Fruit fly (Drosophila melanogaster) whole organism, wandering third instar larva: Measurements from ENCODE around the gene ear.

Source experiments
- Abd-B ChIP-seq: fragments of >200 bp; optimal IDR thresholded peaks from 2 replicates; lab custom pipeline; 2017; ENCODE audit warnings: missing biosample characterization, missing genetic modification characterization
- CG32264 ChIP-seq: fragments of 200-800 bp; sonication (Bioruptor generic); optimal IDR thresholded peaks from 2 replicates; lab custom pipeline; 2016; ENCODE audit warnings: missing biosample characterization, missing genetic modification characterization
- CG9705 ChIP-seq: fragments of 200-800 bp; sonication (Bioruptor generic); optimal IDR thresholded peaks from 2 replicates; lab custom pipeline; 2018; ENCODE audit warnings: missing biosample characterization, mild to moderate bottlenecking, missing genetic modification characterization
- CrebA ChIP-seq: fragments of 200-800 bp; sonication (Bioruptor generic); optimal IDR thresholded peaks from 2 replicates; lab custom pipeline; 2016; ENCODE audit warnings: missing biosample characterization, mild to moderate bottlenecking, missing genetic modification characterization, borderline replicate concordance
- Dfd ChIP-seq: fragments of >200 bp; optimal IDR thresholded peaks from 2 replicates; lab custom pipeline; 2017; ENCODE audit warnings: missing biosample characterization, missing genetic modification characterization
- GATAd ChIP-seq: sonication (Bioruptor generic); optimal IDR thresholded peaks from 2 replicates; lab custom pipeline; 2016; ENCODE audit warnings: missing biosample characterization, missing genetic modification characterization
- HLH106 ChIP-seq: fragments of 200-800 bp; optimal IDR thresholded peaks from 3 replicates; lab custom pipeline; 2019; ENCODE audit warnings: missing biosample characterization, mild to moderate bottlenecking, missing genetic modification characterization, moderate library complexity
- Hnf4 ChIP-seq: fragments of 200-800 bp; sonication (Bioruptor generic); optimal IDR thresholded peaks from 2 replicates; lab custom pipeline; 2016; ENCODE audit warnings: missing biosample characterization, mild to moderate bottlenecking, missing genetic modification characterization
- Hr78 ChIP-seq: fragments of >200 bp; optimal IDR thresholded peaks from 2 replicates; lab custom pipeline; 2017; ENCODE audit warnings: missing biosample characterization, missing genetic modification characterization
- Hr83 ChIP-seq: fragments of 200-300 bp; sonication (Bioruptor generic); optimal IDR thresholded peaks from 2 replicates; lab custom pipeline; 2016; ENCODE audit warnings: missing biosample characterization, mild to moderate bottlenecking, missing genetic modification characterization, moderate library complexity; ENCODE audit not compliant: poor library complexity, severe bottlenecking
- Jra ChIP-seq: sonication (Bioruptor generic); optimal IDR thresholded peaks from 2 replicates; lab custom pipeline; 2016; ENCODE audit warnings: missing biosample characterization, missing genetic modification characterization
- Mio ChIP-seq: sonication (Bioruptor generic); optimal IDR thresholded peaks from 2 replicates; lab custom pipeline; 2016; ENCODE audit warnings: missing biosample characterization, missing genetic modification characterization
- Myc ChIP-seq: fragments of >200 bp; optimal IDR thresholded peaks from 2 replicates; lab custom pipeline; 2017
- N ChIP-seq: fragments of >200 bp; optimal IDR thresholded peaks from 2 replicates; lab custom pipeline; 2018; ENCODE audit warnings: missing biosample characterization, missing external identifiers, missing genetic modification characterization
- OdsH ChIP-seq: fragments of 200-800 bp; sonication (Bioruptor generic); optimal IDR thresholded peaks from 2 replicates; lab custom pipeline; 2016; ENCODE audit warnings: missing biosample characterization, mild to moderate bottlenecking, missing genetic modification characterization
- Rel ChIP-seq, 2 experiments: fragments of 200-800 bp; sonication (Bioruptor generic) in 1 of 2; optimal IDR thresholded peaks; 2 replicates in 1 of 2; 3 replicates in 1 of 2; lab custom pipeline; 2016 to 2019; ENCODE audit warnings: mild to moderate bottlenecking in 2 of 2, missing biosample characterization in 2 of 2, missing genetic modification characterization in 2 of 2, moderate library complexity in 1 of 2
- Sp1 ChIP-seq: fragments of 200-800 bp; sonication (Bioruptor generic); optimal IDR thresholded peaks from 3 replicates; lab custom pipeline; 2019; ENCODE audit warnings: missing biosample characterization, mild to moderate bottlenecking, missing genetic modification characterization, moderate library complexity
- Vsx2 ChIP-seq: fragments of 200-300, 225-300 bp; sonication (Bioruptor generic); optimal IDR thresholded peaks from 2 replicates; lab custom pipeline; 2018; ENCODE audit warnings: missing biosample characterization, missing genetic modification characterization; ENCODE audit not compliant: partially characterized antibody
- br ChIP-seq: fragments of 200-800 bp; sonication (Bioruptor generic); optimal IDR thresholded peaks from 2 replicates; lab custom pipeline; 2016; ENCODE audit warnings: missing biosample characterization, missing genetic modification characterization
- brk ChIP-seq: fragments of 200-800 bp; sonication (Bioruptor generic); optimal IDR thresholded peaks from 2 replicates; lab custom pipeline; 2016; ENCODE audit warnings: missing biosample characterization, mild to moderate bottlenecking, missing genetic modification characterization
- dl ChIP-seq, 2 experiments: fragments of 175-275, 200-275 bp in 1 of 2; fragments of 200-275 bp in 1 of 2; sonication (Bioruptor generic); optimal IDR thresholded peaks; lab custom pipeline; 2018; ENCODE audit warnings: mild to moderate bottlenecking in 2 of 2, missing biosample characterization in 2 of 2, missing genetic modification characterization in 2 of 2, moderate library complexity in 2 of 2; ENCODE audit not compliant: partially characterized antibody in 2 of 2, insufficient read depth in 1 of 2
- dmrt93B ChIP-seq: fragments of 200-800 bp; sonication (Bioruptor generic); optimal IDR thresholded peaks from 2 replicates; lab custom pipeline; 2018; ENCODE audit warnings: missing biosample characterization, mild to moderate bottlenecking, missing genetic modification characterization
- dsf ChIP-seq: sonication (Bioruptor generic); optimal IDR thresholded peaks from 2 replicates; lab custom pipeline; 2016; ENCODE audit warnings: missing biosample characterization, missing genetic modification characterization, borderline replicate concordance
- ey ChIP-seq: fragments of 200-800 bp; sonication (Bioruptor generic); optimal IDR thresholded peaks from 2 replicates; lab custom pipeline; 2016; ENCODE audit warnings: missing biosample characterization, missing genetic modification characterization
- foxo ChIP-seq, 2 experiments: fragments of 200-800 bp; sonication (Bioruptor generic); optimal IDR thresholded peaks; 2 replicates in 1 of 2; 3 replicates in 1 of 2; lab custom pipeline; 2016 to 2017; ENCODE audit warnings: missing biosample characterization in 2 of 2, missing genetic modification characterization in 2 of 2
- fru ChIP-seq: fragments of 200-800 bp; sonication (Bioruptor generic); optimal IDR thresholded peaks from 3 replicates; lab custom pipeline; 2016; ENCODE audit warnings: missing biosample characterization, mild to moderate bottlenecking, missing genetic modification characterization
- h ChIP-seq: fragments of 200-800 bp; sonication (Bioruptor generic); optimal IDR thresholded peaks from 3 replicates; lab custom pipeline; 2016; ENCODE audit warnings: missing biosample characterization, mild to moderate bottlenecking, missing genetic modification characterization
- lola ChIP-seq: fragments of >200 bp; optimal IDR thresholded peaks from 2 replicates; lab custom pipeline; 2017; ENCODE audit warnings: missing biosample characterization, missing genetic modification characterization
- pan ChIP-seq: fragments of >200 bp; optimal IDR thresholded peaks from 2 replicates; lab custom pipeline; 2017
- psq ChIP-seq: fragments of 200-800 bp; sonication (Bioruptor generic); optimal IDR thresholded peaks from 3 replicates; lab custom pipeline; 2017; ENCODE audit warnings: missing biosample characterization, mild to moderate bottlenecking, missing genetic modification characterization, moderate library complexity
- rgr ChIP-seq: fragments of 200-800 bp; sonication (Bioruptor generic); optimal IDR thresholded peaks from 3 replicates; lab custom pipeline; 2016; ENCODE audit warnings: missing biosample characterization, mild to moderate bottlenecking, missing genetic modification characterization
- sv ChIP-seq: fragments of 200-800 bp; sonication (Bioruptor generic); optimal IDR thresholded peaks from 3 replicates; lab custom pipeline; 2016; ENCODE audit warnings: missing biosample characterization, missing genetic modification characterization
- tai ChIP-seq: sonication (Bioruptor generic); optimal IDR thresholded peaks from 2 replicates; lab custom pipeline; 2016; ENCODE audit warnings: missing biosample characterization, missing genetic modification characterization
- usp ChIP-seq: fragments of >200 bp; optimal IDR thresholded peaks from 2 replicates; lab custom pipeline; 2017; ENCODE audit warnings: missing biosample characterization, missing genetic modification characterization

ear gene

dm6 chr3R:15354019-15354418, 33.5 kb downstream of the ear start:
- no peak for TF ChIP-seq OdsH
- TF ChIP-seq Sp1 (GFP tag; lab: Kevin White, UChicago): no peak
- TF ChIP-seq dsf: no peak
- no peak for TF ChIP-seq CG32264 (GFP tag; lab: Kevin White, UChicago)
- TF ChIP-seq lola (GFP tag; lab: Kevin White, UChicago): no peak

- no peak for TF ChIP-seq CrebA
- no peak for TF ChIP-seq Hr83 (GFP tag; lab: Kevin White, UChicago)
- no peak for TF ChIP-seq ey
- TF ChIP-seq Sp1 (GFP tag; lab: Kevin White, UChicago): no peak
- no peak for TF ChIP-seq dmrt93B
- TF ChIP-seq sv (GFP tag; lab: Kevin White, UChicago): no peak
- no peak for TF ChIP-seq GATAd
- no peak for TF ChIP-seq Vsx2 (GFP tag; lab: Kevin White, UChicago)
- no peak for TF ChIP-seq N (GFP tag; lab: Kevin White, UChicago)
- TF ChIP-seq Jra: no peak
- TF ChIP-seq Dfd (GFP tag; lab: Kevin White, UChicago): no peak
- no peak for TF ChIP-seq CG9705 (GFP tag; lab: Kevin White, UChicago)
- no peak for TF ChIP-seq br
- no peak for TF ChIP-seq Myc (lab: Kevin White, UChicago)
- no peak for TF ChIP-seq tai
- no peak for TF ChIP-seq dl (GFP tag; optimal IDR thresholded peaks at IDR 0.05; lab: Kevin White, UChicago; ENCODE audit: insufficient read depth in 1 of 2, partially characterized antibody in 2 of 2)
- TF ChIP-seq pan (lab: Kevin White, UChicago): no peak
- TF ChIP-seq usp (GFP tag; lab: Kevin White, UChicago): no peak
- no peak for TF ChIP-seq foxo (GFP tag; optimal IDR thresholded peaks at IDR 0.05; lab: Kevin White, UChicago)
- no peak for TF ChIP-seq h (GFP tag; lab: Kevin White, UChicago)
- TF ChIP-seq, all 38 proteins: peak for 0
Measured at dm6 chr3R:15356152-15356551, 35.6 kb downstream of the ear start.

- TF ChIP-seq sv (GFP tag; lab: Kevin White, UChicago) (peak; percentile 26), ey (peak; percentile 56), OdsH (peak; percentile 75), br (peak; percentile 57), HLH106 (tag; lab: Kevin White, UChicago) (peak; percentile 93), Sp1 (GFP tag; lab: Kevin White, UChicago) (peak; percentile 84), rgr (peak; percentile 80), foxo (GFP tag; optimal IDR thresholded peaks at IDR 0.05; lab: Kevin White, UChicago) (peak in 1 of 2 experiments; percentile 83), Rel (GFP tag; optimal IDR thresholded peaks at IDR 0.05; lab: Kevin White, UChicago) (no peak), Rel (tag; optimal IDR thresholded peaks at IDR 0.05; lab: Kevin White, UChicago) (peak; percentile 84), Hnf4 (GFP tag; lab: Kevin White, UChicago) (no peak), psq (GFP tag; lab: Kevin White, UChicago) (peak; percentile 73), Myc (lab: Kevin White, UChicago) (no peak), fru (GFP tag; lab: Kevin White, UChicago) (peak; percentile 89), h (GFP tag; lab: Kevin White, UChicago) (peak; percentile 76), Dfd (GFP tag; lab: Kevin White, UChicago) (no peak), pan (lab: Kevin White, UChicago) (no peak), dsf (no peak), CG9705 (GFP tag; lab: Kevin White, UChicago) (peak; percentile 82)
Measured at dm6 chr3R:15356645-15357431, 36.3 kb downstream of the ear start, which contains the start of the genes Atg4b and Hibch. TSS of gene Atg4b (minus strand) at chr3R:15356924. TSS of gene Hibch (plus strand) at chr3R:15357229.

dm6 chr3R:15361490-15361889, 40.9 kb downstream of the ear start, which contains the start of the genes Cog2 and Trax:
TSS of gene Cog2 (minus strand) at chr3R:15361657.
TSS of gene Trax (plus strand) at chr3R:15361692.
- TF ChIP-seq usp (GFP tag; lab: Kevin White, UChicago) (no peak), OdsH (no peak), Vsx2 (GFP tag; lab: Kevin White, UChicago) (no peak), lola (GFP tag; lab: Kevin White, UChicago) (no peak), Jra (no peak), N (GFP tag; lab: Kevin White, UChicago) (no peak), brk (no peak), Abd-B (GFP tag; lab: Kevin White, UChicago) (no peak), GATAd (no peak), dl (GFP tag; optimal IDR thresholded peaks at IDR 0.05; lab: Kevin White, UChicago; ENCODE audit: insufficient read depth in 1 of 2, partially characterized antibody in 2 of 2) (no peak), CG32264 (GFP tag; lab: Kevin White, UChicago) (no peak), Mio (GFP tag; lab: Kevin White, UChicago) (no peak), HLH106 (tag; lab: Kevin White, UChicago) (no peak), psq (GFP tag; lab: Kevin White, UChicago) (no peak), pan (lab: Kevin White, UChicago) (no peak), Hr78 (GFP tag; lab: Kevin White, UChicago) (no peak)
